Worm (Caenorhabditis elegans) whole organism, L3 larva: ENCODE results near the gene xbx-3.
A peak's percentile ranks its signal among the peaks of the same experiment; 100 is the strongest.
"Not testable (repeated sequence)": the region's sequence is repeated elsewhere in the genome, so short reads cannot be mapped to it uniquely, and the experiment has no call there.

ENCODE experiments used
- R02D3.7 ChIP-seq: fragments of 150-350 bp; optimal IDR thresholded peaks from 2 replicates; lab custom pipeline; 2014; ENCODE audit warnings: missing biosample characterization, missing genetic modification characterization
- ZK546.5 ChIP-seq: sonication (generic microtip); optimal IDR thresholded peaks from 2 replicates; lab custom pipeline; 2017; ENCODE audit warnings: missing biosample characterization, missing genetic modification characterization
- aly-2 ChIP-seq: fragments of 150-350 bp; optimal IDR thresholded peaks from 2 replicates; lab custom pipeline; 2014; ENCODE audit warnings: missing biosample characterization, missing genetic modification characterization
- ama-1 ChIP-seq: fragments of 150-350 bp; optimal IDR thresholded peaks from 2 replicates; lab custom pipeline; 2018
- ceh-16 ChIP-seq: sonication (generic microtip); optimal IDR thresholded peaks from 2 replicates; lab custom pipeline; 2017; ENCODE audit warnings: missing biosample characterization, missing genetic modification characterization
- ceh-82 ChIP-seq: fragments of 150-350 bp; optimal IDR thresholded peaks from 2 replicates; lab custom pipeline; 2014; ENCODE audit warnings: missing biosample characterization, missing genetic modification characterization
- egl-27 ChIP-seq: sonication (generic microtip); optimal IDR thresholded peaks from 4 replicates; lab custom pipeline; 2017; ENCODE audit warnings: missing biosample characterization, missing genetic modification reagents, missing genetic modification characterization
- elt-1 ChIP-seq: fragments of 150-350 bp; optimal IDR thresholded peaks from 2 replicates; lab custom pipeline; 2014; ENCODE audit warnings: missing biosample characterization, missing genetic modification characterization
- elt-2 ChIP-seq: sonication (generic microtip); optimal IDR thresholded peaks from 2 replicates; lab custom pipeline; 2016; ENCODE audit warnings: missing genetic modification reagents, mild to moderate bottlenecking, missing genetic modification characterization, missing compliant biosample characterization
- elt-3 ChIP-seq, 3 experiments: fragments of 150-350 bp in 1 of 3; sonication (generic microtip) in 2 of 3; optimal IDR thresholded peaks; 2 replicates in 2 of 3; 4 replicates in 1 of 3; lab custom pipeline; 2014 to 2017; ENCODE audit warnings: missing biosample characterization in 3 of 3, missing genetic modification characterization in 3 of 3
- eor-1 ChIP-seq, 2 experiments: fragments of 150-350 bp; optimal IDR thresholded peaks; 2 replicates each; lab custom pipeline; 2014 to 2018; ENCODE audit warnings: missing biosample characterization in 2 of 2, missing genetic modification characterization in 2 of 2
- fkh-10 ChIP-seq: sonication (generic microtip); optimal IDR thresholded peaks from 2 replicates; lab custom pipeline; 2017; ENCODE audit warnings: missing biosample characterization, missing genetic modification reagents, missing genetic modification characterization
- fkh-2 ChIP-seq: fragments of 150-350 bp; optimal IDR thresholded peaks from 2 replicates; lab custom pipeline; 2014; ENCODE audit warnings: missing biosample characterization, missing genetic modification reagents, missing genetic modification characterization
- fos-1 ChIP-seq: fragments of 150-350 bp; optimal IDR thresholded peaks from 2 replicates; lab custom pipeline; 2014; ENCODE audit warnings: missing biosample characterization, missing genetic modification characterization
- hmg-11 ChIP-seq: sonication (generic microtip); optimal IDR thresholded peaks from 2 replicates; lab custom pipeline; 2016; ENCODE audit warnings: missing genetic modification characterization, missing compliant biosample characterization
- jun-1 ChIP-seq: fragments of 150-350 bp; optimal IDR thresholded peaks from 2 replicates; lab custom pipeline; 2014; ENCODE audit warnings: missing biosample characterization, missing genetic modification reagents, missing genetic modification characterization
- lin-15B ChIP-seq: fragments of 150-350 bp; optimal IDR thresholded peaks from 2 replicates; lab custom pipeline; 2014; ENCODE audit warnings: missing biosample characterization, missing genetic modification characterization
- mml-1 ChIP-seq: fragments of 150-350 bp; sonication (generic microtip); optimal IDR thresholded peaks from 3 replicates; lab custom pipeline; 2014; ENCODE audit warnings: missing biosample characterization, missing genetic modification characterization
- nfya-1 ChIP-seq: sonication (generic microtip); optimal IDR thresholded peaks from 2 replicates; lab custom pipeline; 2017; ENCODE audit warnings: missing genetic modification characterization, mild to moderate bottlenecking, missing compliant biosample characterization, antibody characterized with exemption, moderate library complexity; ENCODE audit not compliant: insufficient read depth
- nhr-11 ChIP-seq: fragments of 150-350 bp; optimal IDR thresholded peaks from 2 replicates; lab custom pipeline; 2014; ENCODE audit warnings: missing biosample characterization, missing genetic modification characterization
- nhr-12 ChIP-seq: fragments of 150-350 bp; optimal IDR thresholded peaks from 2 replicates; lab custom pipeline; 2014; ENCODE audit warnings: missing biosample characterization, missing genetic modification characterization
- nhr-23 ChIP-seq: fragments of 150-350 bp; optimal IDR thresholded peaks from 2 replicates; lab custom pipeline; 2014; ENCODE audit warnings: missing biosample characterization, missing genetic modification reagents, missing genetic modification characterization
- nhr-237 ChIP-seq: fragments of 150-350 bp; optimal IDR thresholded peaks from 2 replicates; lab custom pipeline; 2014; ENCODE audit warnings: missing biosample characterization, missing genetic modification characterization
- nhr-25 ChIP-seq: sonication (generic microtip); optimal IDR thresholded peaks from 2 replicates; lab custom pipeline; 2017; ENCODE audit warnings: missing biosample characterization, missing genetic modification characterization
- nhr-28 ChIP-seq: fragments of 150-350 bp; optimal IDR thresholded peaks from 2 replicates; lab custom pipeline; 2014; ENCODE audit warnings: missing biosample characterization, missing genetic modification characterization
- nhr-43 ChIP-seq: sonication (generic microtip); optimal IDR thresholded peaks from 2 replicates; lab custom pipeline; 2016; ENCODE audit warnings: mild to moderate bottlenecking, missing genetic modification characterization, missing compliant biosample characterization; ENCODE audit not compliant: poor library complexity, severe bottlenecking
- nhr-67 ChIP-seq: fragments of 150-350 bp; optimal IDR thresholded peaks from 2 replicates; lab custom pipeline; 2014; ENCODE audit warnings: missing biosample characterization, missing genetic modification characterization
- nhr-77 ChIP-seq: fragments of 150-350 bp; optimal IDR thresholded peaks from 2 replicates; lab custom pipeline; 2014; ENCODE audit warnings: missing biosample characterization, missing genetic modification characterization
- pha-4 ChIP-seq: fragments of 150-350 bp; optimal IDR thresholded peaks from 2 replicates; lab custom pipeline; 2014; ENCODE audit warnings: missing biosample characterization, missing genetic modification reagents, missing genetic modification characterization
- pqm-1 ChIP-seq: fragments of 150-350 bp; optimal IDR thresholded peaks from 2 replicates; lab custom pipeline; 2017; ENCODE audit warnings: missing biosample characterization, missing genetic modification characterization, inconsistent platforms
- skn-1 ChIP-seq: fragments of 150-350 bp; optimal IDR thresholded peaks from 2 replicates; lab custom pipeline; 2014; ENCODE audit warnings: missing biosample characterization, missing genetic modification characterization
- unc-39 ChIP-seq: sonication (generic microtip); optimal IDR thresholded peaks from 4 replicates; lab custom pipeline; 2017; ENCODE audit warnings: missing biosample characterization, missing genetic modification characterization
- zag-1 ChIP-seq: fragments of 150-350 bp; optimal IDR thresholded peaks from 2 replicates; lab custom pipeline; 2014; ENCODE audit warnings: missing biosample characterization, missing genetic modification characterization
- ztf-11 ChIP-seq: fragments of 150-350 bp; optimal IDR thresholded peaks from 2 replicates; lab custom pipeline; 2014; ENCODE audit warnings: missing biosample characterization, missing genetic modification characterization

xbx-3 gene

DNA sequence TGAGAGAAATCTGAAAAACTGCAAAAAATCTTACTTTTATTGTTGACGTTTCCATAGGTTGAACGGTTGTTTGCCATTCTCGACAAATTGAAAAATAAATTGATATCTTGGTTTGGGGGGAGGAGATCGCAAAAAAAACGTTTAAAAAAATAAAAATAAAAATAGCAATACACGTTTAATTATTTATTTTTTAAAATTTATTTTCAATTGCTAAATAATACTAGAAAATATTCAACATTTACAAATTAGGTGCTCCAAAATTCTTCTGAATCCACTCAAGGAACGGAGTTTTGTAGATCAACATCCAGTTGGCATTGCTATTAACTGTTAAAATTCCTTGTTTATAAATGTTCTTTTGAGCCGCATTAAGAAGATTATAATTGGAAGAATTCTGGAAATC is 4.3 kb downstream of the xbx-3 start, which contains the start of gene T16G12.7:
TSS of gene T16G12.7 (minus strand) at position 101 of the 400 bp plus-strand sequence.
- TF ChIP-seq ceh-82 (tag; lab: Kevin White, UChicago) (no peak), nhr-28 (tag; lab: Kevin White, UChicago) (no peak), nhr-23 (tag; lab: Kevin White, UChicago) (no peak), fos-1 (tag; lab: Kevin White, UChicago) (no peak), skn-1 (no peak), nhr-12 (tag; lab: Kevin White, UChicago) (no peak), hmg-11 (tag; lab: Kevin White, UChicago) (no peak), nhr-25 (tag; lab: Kevin White, UChicago) (no peak), pha-4 (tag; lab: Kevin White, UChicago) (no peak), nfya-1 (no peak), R02D3.7 (tag; lab: Kevin White, UChicago) (no peak), zag-1 (no peak), ZK546.5 (tag; lab: Kevin White, UChicago) (no peak), pqm-1 (tag; lab: Kevin White, UChicago) (no peak), nhr-67 (tag; lab: Kevin White, UChicago) (no peak), elt-1 (tag; lab: Kevin White, UChicago) (no peak), mml-1 (tag; lab: Kevin White, UChicago) (no peak), nhr-11 (tag; lab: Kevin White, UChicago) (no peak), aly-2 (tag; lab: Kevin White, UChicago) (no peak)

DNA sequence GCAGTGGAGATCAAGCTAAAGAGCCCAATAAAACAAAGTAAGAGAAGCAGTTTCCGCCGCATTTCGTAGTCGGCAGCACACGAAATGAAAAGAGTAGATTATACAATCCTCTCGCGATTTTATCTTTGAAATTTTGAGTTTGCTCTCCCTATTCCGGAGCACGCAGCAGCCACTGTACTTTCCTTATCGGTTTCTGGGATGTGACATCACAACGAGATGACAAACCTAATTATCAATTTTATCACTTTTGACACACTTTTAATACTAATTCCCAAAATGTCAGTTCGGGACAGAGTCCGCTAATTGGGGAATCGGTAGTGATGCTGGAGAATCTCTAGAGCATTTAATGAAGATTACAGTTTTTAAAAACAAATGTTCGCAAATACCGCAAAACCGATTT is 13.9 kb downstream of the xbx-3 start, which contains the start of gene T16G12.1:
TSS of gene T16G12.1 (minus strand) at position 176 of the 400 bp plus-strand sequence.
- TF ChIP-seq pqm-1 (tag; lab: Kevin White, UChicago), result peak; percentile 60
- no peak for TF ChIP-seq fkh-10 (GFP tag; lab: Kevin White, UChicago)
- TF ChIP-seq aly-2 (tag; lab: Kevin White, UChicago), result no peak
- TF ChIP-seq elt-2 (tag; lab: Kevin White, UChicago), result peak; percentile 82

DNA sequence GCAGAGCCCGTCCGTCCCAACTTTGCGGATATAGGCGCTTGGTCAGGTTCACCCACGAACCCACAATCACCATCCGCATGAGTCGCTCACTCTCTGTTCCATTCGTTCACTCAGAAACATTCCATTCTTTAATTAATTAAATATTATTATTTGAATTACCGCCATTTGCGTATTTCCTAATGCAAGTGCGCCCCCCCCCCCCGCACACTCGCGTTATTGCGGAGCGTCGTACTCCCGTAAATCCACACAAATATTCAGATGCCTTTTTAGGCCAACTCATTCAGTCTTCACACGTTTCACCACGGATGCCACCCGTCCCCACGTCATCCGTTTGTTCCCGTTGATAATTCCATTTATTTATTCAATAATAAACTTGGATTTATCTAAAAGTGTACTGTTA is 14.6 kb downstream of the xbx-3 start, which contains the start of gene T16G12.3:
TSS of gene T16G12.3 (plus strand) at position 301 of the 400 bp plus-strand sequence.
- TF ChIP-seq nhr-237 (tag; lab: Kevin White, UChicago); ama-1 (lab: Kevin White, UChicago); eor-1 (tag; optimal IDR thresholded peaks at IDR 0.05; lab: Kevin White, UChicago): not testable (repeated sequence)

DNA sequence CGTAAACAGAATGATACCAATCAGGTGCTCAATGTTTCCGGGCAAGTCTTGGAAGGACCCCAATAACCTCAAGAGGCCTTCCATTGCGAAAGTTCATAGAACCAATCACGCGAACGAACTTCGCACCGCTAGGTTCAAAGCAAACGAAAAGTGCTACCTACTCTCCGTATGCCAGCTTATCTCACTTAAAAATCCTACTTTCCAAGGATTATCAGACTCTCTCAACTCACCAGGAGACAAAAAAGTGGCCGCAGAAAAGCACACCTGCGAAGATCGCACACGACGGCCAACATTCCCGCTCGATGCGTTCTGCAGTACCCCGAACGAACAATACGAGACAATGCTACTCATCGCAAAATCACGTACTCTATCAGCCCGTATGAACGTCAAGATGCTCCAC is 17.6 kb downstream of the xbx-3 start, which contains the start of gene T16G12.12:
TSS of gene T16G12.12 (plus strand) at position 301 of the 400 bp plus-strand sequence.
- not testable (repeated sequence) for TF ChIP-seq eor-1 (tag; optimal IDR thresholded peaks at IDR 0.05; lab: Kevin White, UChicago); nhr-25 (tag; lab: Kevin White, UChicago); nhr-237 (tag; lab: Kevin White, UChicago)

DNA sequence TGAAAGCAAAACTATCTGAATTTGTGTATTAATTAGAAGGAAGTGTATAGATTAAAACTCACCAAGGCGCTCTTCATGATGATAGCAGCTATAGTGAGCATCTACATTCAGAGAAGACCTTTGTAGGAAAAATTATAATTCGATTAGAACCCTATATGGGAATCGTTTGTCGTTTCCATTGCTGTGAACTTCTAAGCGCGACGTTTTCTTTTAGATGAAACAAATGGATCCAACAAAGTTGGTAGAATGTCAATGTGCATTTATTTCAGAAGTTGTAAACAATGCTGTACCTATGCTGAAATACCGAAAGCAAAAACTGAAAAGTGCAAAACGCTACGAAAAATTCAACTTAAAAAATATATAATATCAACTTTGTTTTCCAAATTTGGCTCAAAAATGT is 20.3 kb downstream of the xbx-3 start, which contains the start of gene T16G12.10:
TSS of gene T16G12.10 (minus strand) at position 101 of the 400 bp plus-strand sequence.
- TF ChIP-seq nhr-11 (tag; lab: Kevin White, UChicago), result no peak
- no peak for TF ChIP-seq lin-15B
- no peak for TF ChIP-seq fos-1 (tag; lab: Kevin White, UChicago)
- no peak for TF ChIP-seq nhr-77
- TF ChIP-seq jun-1 (tag; lab: Kevin White, UChicago), result no peak
- TF ChIP-seq, all 47 proteins: peak for 0

DNA sequence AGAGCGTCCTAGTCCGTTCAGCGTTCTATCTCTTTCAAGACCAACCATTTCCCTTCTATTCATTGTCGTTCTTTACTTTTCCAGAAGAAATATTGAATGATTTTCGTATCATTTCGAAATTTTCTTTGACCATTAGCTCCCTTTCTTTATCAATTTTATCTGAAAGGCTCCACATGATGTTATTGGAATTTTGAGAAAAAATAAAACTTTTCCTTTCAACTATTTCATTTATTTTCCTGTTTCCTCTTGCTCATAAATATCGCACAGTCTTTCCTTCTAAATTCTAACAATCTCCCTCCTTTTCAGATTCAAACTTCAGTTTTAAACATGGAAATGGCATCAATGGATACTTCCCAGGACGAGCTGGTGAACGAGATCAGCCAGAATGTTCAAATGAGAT is 21.8 kb downstream of the xbx-3 start, which contains the start of gene T16G12.4:
TSS of gene T16G12.4 (plus strand) at position 301 of the 400 bp plus-strand sequence.
- TF ChIP-seq zag-1 (no peak), nhr-43 (tag; lab: Kevin White, UChicago) (no peak), unc-39 (tag; lab: Kevin White, UChicago) (no peak), ztf-11 (tag; lab: Kevin White, UChicago) (no peak), ceh-16 (tag; lab: Kevin White, UChicago) (no peak), ZK546.5 (tag; lab: Kevin White, UChicago) (no peak), fos-1 (tag; lab: Kevin White, UChicago) (no peak), jun-1 (tag; lab: Kevin White, UChicago) (no peak), nhr-11 (tag; lab: Kevin White, UChicago) (no peak), eor-1 (tag; optimal IDR thresholded peaks at IDR 0.05; lab: Kevin White, UChicago) (no peak), mml-1 (tag; lab: Kevin White, UChicago) (no peak), nfya-1 (no peak), fkh-2 (no peak), egl-27 (no peak), elt-3 (tag; optimal IDR thresholded peaks at IDR 0.05; lab: Kevin White, UChicago) (no peak)
